Fruit fly (Drosophila melanogaster) whole organism, wandering third instar larva: Measurements from ENCODE around the gene bam.

Experiments used
- Abd-B ChIP-seq: fragments of >200 bp; optimal IDR thresholded peaks from 2 replicates; lab custom pipeline; 2017; ENCODE audit warnings: missing biosample characterization, missing genetic modification characterization
- Myc ChIP-seq: fragments of >200 bp; optimal IDR thresholded peaks from 2 replicates; lab custom pipeline; 2017
- h ChIP-seq: fragments of 200-800 bp; sonication (Bioruptor generic); optimal IDR thresholded peaks from 3 replicates; lab custom pipeline; 2016; ENCODE audit warnings: missing biosample characterization, mild to moderate bottlenecking, missing genetic modification characterization
- sage ChIP-seq: fragments of 200-800 bp; sonication (Bioruptor generic); optimal IDR thresholded peaks from 2 replicates; lab custom pipeline; 2016; ENCODE audit warnings: missing biosample characterization, mild to moderate bottlenecking, missing genetic modification characterization
- sv ChIP-seq: fragments of 200-800 bp; sonication (Bioruptor generic); optimal IDR thresholded peaks from 3 replicates; lab custom pipeline; 2016; ENCODE audit warnings: missing biosample characterization, missing genetic modification characterization

DNA sequence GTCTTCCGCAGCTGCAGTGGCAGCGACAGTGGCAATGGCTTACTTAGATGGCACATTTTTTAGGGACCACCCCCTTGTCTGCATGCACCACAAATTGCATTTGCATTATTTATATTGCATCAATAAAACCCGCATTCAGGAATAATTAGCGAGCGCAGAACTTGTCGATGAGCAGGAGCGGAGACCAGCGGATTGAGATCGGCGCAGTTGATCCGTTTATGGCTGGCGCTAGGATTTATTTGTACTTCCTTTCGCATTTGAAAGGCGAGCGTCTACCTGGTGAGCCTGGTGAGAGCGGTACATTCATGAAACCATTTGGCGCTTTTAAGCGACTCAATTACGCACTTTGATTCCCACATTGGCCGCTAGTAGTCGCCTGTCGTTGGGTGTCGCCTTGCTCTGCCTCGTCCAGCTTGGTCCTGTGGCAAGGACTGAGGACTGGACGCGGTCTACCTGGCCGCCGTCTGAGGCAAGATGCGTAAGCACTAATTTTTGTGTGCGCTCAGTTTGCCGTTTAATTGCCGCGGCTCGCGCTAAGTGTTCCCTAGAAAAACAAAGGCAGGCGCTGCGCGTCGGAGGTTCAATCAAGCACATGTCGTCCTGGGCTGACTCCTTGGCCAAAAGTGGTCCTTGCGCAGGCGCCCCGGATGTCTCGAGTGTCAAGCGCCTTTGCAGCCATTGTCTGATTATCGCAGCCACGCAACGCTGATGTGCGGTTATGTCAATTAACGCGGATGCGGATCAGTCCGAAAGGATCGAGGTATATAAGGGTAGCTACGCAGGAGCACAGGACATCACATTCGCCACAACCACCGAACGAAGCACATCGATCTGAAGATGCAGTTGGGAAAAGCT lies 50.0 kb downstream of the bam start, which contains the start of gene CG13653:
- TF ChIP-seq sage (GFP tag; lab: Kevin White, UChicago): no peak
- TF ChIP-seq sv (GFP tag; lab: Kevin White, UChicago): no peak
- TF ChIP-seq Abd-B (GFP tag; lab: Kevin White, UChicago): no peak
- TF ChIP-seq Myc (lab: Kevin White, UChicago): no peak
- no peak for TF ChIP-seq h (GFP tag; lab: Kevin White, UChicago)
